Fruit fly (Drosophila melanogaster): ENCODE measurements around the gene Msp300.

The Msp300 gene

dm6 chr2L:5052367-5052914 lies 48.2 kb upstream of the Msp300 start, which contains the start of gene senju (continued):
- TF ChIP-seq Oaz (GFP tag; IDR thresholded peaks at IDR 0.05), result 0 out of 2 replicates have a peak, but pooled peaks have one; percentile 30
- peak; percentile 66 for TF ChIP-seq NC2α (GFP tag; optimal IDR thresholded peaks at IDR 0.05)
- peak; percentile 66 for TF ChIP-seq D19A (tag; optimal IDR thresholded peaks at IDR 0.05)
- TF ChIP-seq CG12155 (GFP tag; optimal IDR thresholded peaks at IDR 0.05), result peak; percentile 85
- TF ChIP-seq Vsx1 (GFP tag; optimal IDR thresholded peaks at IDR 0.05), result peak; percentile 19
- TF ChIP-seq psq (GFP tag; optimal IDR thresholded peaks at IDR 0.05), result peak; percentile 58
- TF ChIP-seq Abd-B (GFP tag; optimal IDR thresholded peaks at IDR 0.05), result peak; percentile 16
- no peak for TF ChIP-seq CG11560 (tag; IDR thresholded peaks at IDR 0.05)
- TF ChIP-seq Optix (GFP tag; IDR thresholded peaks at IDR 0.05), result peak; percentile 81
- peak; percentile 95 for TF ChIP-seq pzg (GFP tag; optimal IDR thresholded peaks at IDR 0.05)
- peak; percentile 76 for TF ChIP-seq phol (tag; optimal IDR thresholded peaks at IDR 0.05)
- TF ChIP-seq ci (GFP tag; IDR thresholded peaks at IDR 0.05), result peak; percentile 96
- peak; percentile 72 for TF ChIP-seq CG8290 (GFP tag; optimal IDR thresholded peaks at IDR 0.05)
- peak; percentile 33 to 91 for TF ChIP-seq CG8290 (tag; optimal IDR thresholded peaks at IDR 0.05)
- peak; percentile 75 for TF ChIP-seq Dek (tag; optimal IDR thresholded peaks at IDR 0.05)
- TF ChIP-seq slou (GFP tag; optimal IDR thresholded peaks at IDR 0.05), result peak; percentile 52
- peak; percentile 79 for TF ChIP-seq NFAT (GFP tag; IDR thresholded peaks at IDR 0.05)
- peak; percentile 79 to 80 for TF ChIP-seq Pdp1 (GFP tag; optimal IDR thresholded peaks at IDR 0.05)
- peak; percentile 57 for TF ChIP-seq wek (GFP tag; optimal IDR thresholded peaks at IDR 0.05)
- TF ChIP-seq Fer2 (tag; optimal IDR thresholded peaks at IDR 0.05), result peak; percentile 62
- TF ChIP-seq PHDP (tag; optimal IDR thresholded peaks at IDR 0.05), result peak; percentile 87
- peak; percentile 21 for TF ChIP-seq kah (GFP tag; optimal IDR thresholded peaks at IDR 0.05)
- TF ChIP-seq CG15479 (GFP tag; optimal IDR thresholded peaks at IDR 0.05), result peak; percentile 94
- TF ChIP-seq CG13296 (GFP tag; optimal IDR thresholded peaks at IDR 0.05), result peak; percentile 80
- TF ChIP-seq NfI (GFP tag; optimal IDR thresholded peaks at IDR 0.05), result peak; percentile 79
- peak; percentile 90 for TF ChIP-seq CG18599 (GFP tag; optimal IDR thresholded peaks at IDR 0.05)
- TF ChIP-seq yki (optimal IDR thresholded peaks at IDR 0.05), result no peak
- TF ChIP-seq Dip2 (GFP tag; IDR thresholded peaks at IDR 0.05), result no peak
- peak; percentile 33 for TF ChIP-seq Kr (GFP tag; optimal IDR thresholded peaks at IDR 0.05)
- peak; percentile 84 for TF ChIP-seq tin (GFP tag; optimal IDR thresholded peaks at IDR 0.05)
- peak; percentile 15 for TF ChIP-seq ac (GFP tag; optimal IDR thresholded peaks at IDR 0.05)
- TF ChIP-seq CG17359 (tag; optimal IDR thresholded peaks at IDR 0.05), result peak; percentile 78
- TF ChIP-seq ATbp (GFP tag; optimal IDR thresholded peaks at IDR 0.05), result peak; percentile 87
- TF ChIP-seq gt (GFP tag; IDR thresholded peaks at IDR 0.05), result no peak
- peak; percentile 41; the same call in 1 of the 2 replicates for TF ChIP-seq klu (GFP tag; IDR thresholded peaks at IDR 0.05)
- peak; percentile 83 for TF ChIP-seq slbo (GFP tag; IDR thresholded peaks at IDR 0.05)
- peak; percentile 85 for TF ChIP-seq ranshi (GFP tag; IDR thresholded peaks at IDR 0.05)
- TF ChIP-seq gfzf (GFP tag; optimal IDR thresholded peaks at IDR 0.05), result peak; percentile 44
- TF ChIP-seq zfh1 (GFP tag; IDR thresholded peaks at IDR 0.05), result peak; percentile 83; the same call in 2 of the 3 replicates
- no peak; the same call in none of the 2 replicates for TF ChIP-seq gsb (GFP tag; IDR thresholded peaks at IDR 0.05)
- peak; percentile 67 for TF ChIP-seq esg (GFP tag; conservative IDR thresholded peaks at IDR 0.05)
- TF ChIP-seq CG2712 (tag; optimal IDR thresholded peaks at IDR 0.05), result peak; percentile 76
- peak; percentile 100 for TF ChIP-seq Opbp (GFP tag; IDR thresholded peaks at IDR 0.05; ENCODE audit: partially characterized antibody)
- peak; percentile 82 for TF ChIP-seq CG10366 (GFP tag; IDR thresholded peaks at IDR 0.05)
- peak; percentile 48 for TF ChIP-seq Dref (GFP tag; IDR thresholded peaks at IDR 0.05)
- peak; percentile 64 for TF ChIP-seq disco-r (GFP tag; optimal IDR thresholded peaks at IDR 0.05)
- TF ChIP-seq lbe (GFP tag; optimal IDR thresholded peaks at IDR 0.05), result peak; percentile 69
- peak; percentile 55 for TF ChIP-seq CTCF (GFP tag; optimal IDR thresholded peaks at IDR 0.05)
- 0 out of 2 replicates have a peak, but pooled peaks have one; percentile 46 for TF ChIP-seq danr (GFP tag; IDR thresholded peaks at IDR 0.05)
- TF ChIP-seq E2f2 (GFP tag; IDR thresholded peaks at IDR 0.05), result peak; percentile 55; the same call in 1 of the 2 replicates
- TF ChIP-seq CG8478 (optimal IDR thresholded peaks at IDR 0.05), result no peak
- peak; percentile 69 for TF ChIP-seq dmrt11E (tag; optimal IDR thresholded peaks at IDR 0.05)

Data from whole organism, embryonic.